Worm (Caenorhabditis elegans) whole organism, early embryonic: ENCODE data around the gene cls-1.

Experiments used
- aly-1 ChIP-seq: sonication (generic microtip); optimal IDR thresholded peaks from 2 replicates; lab custom pipeline; 2016; ENCODE audit warnings: missing genetic modification characterization, missing compliant biosample characterization
- ama-1 ChIP-seq: fragments of 150-350 bp; optimal IDR thresholded peaks from 2 replicates; lab custom pipeline; 2014
- flt-1 ChIP-seq: fragments of 200-800 bp; sonication (Bioruptor generic); IDR thresholded peaks from 2 replicates; pipeline ENCODE4 v1.3.6; 2022; ENCODE audit warnings: missing genetic modification characterization, missing compliant biosample characterization
- hmg-4 ChIP-seq: fragments of 200-800 bp; sonication (Bioruptor generic); optimal IDR thresholded peaks from 2 replicates; lab custom pipeline; 2018; ENCODE audit warnings: mild to moderate bottlenecking, missing genetic modification characterization, missing compliant biosample characterization
- pes-1 ChIP-seq: fragments of 200-800 bp; sonication (Bioruptor generic); IDR thresholded peaks from 2 replicates; pipeline ENCODE4 v1.3.6; 2022; ENCODE audit warnings: missing genetic modification reagents, missing genetic modification characterization, missing compliant biosample characterization

- TF ChIP-seq ama-1 (lab: Kevin White, UChicago) (no peak), pes-1 (GFP tag; lab: Robert Waterston, UW) (no peak), hmg-4 (GFP tag; lab: Kevin White, UChicago) (no peak), aly-1 (tag; lab: Kevin White, UChicago) (no peak), flt-1 (GFP tag; lab: Robert Waterston, UW) (no peak)
Measured at ce11 chrIII:7524830-7525344, 16.9 kb downstream of the cls-1 start.
